Worm (Caenorhabditis elegans) whole organism, L1 larva: ENCODE measurements around the gene sars-2.

Experiments used
- C04F5.9 ChIP-seq: sonication (generic microtip); optimal IDR thresholded peaks from 2 replicates; lab custom pipeline; 2016; ENCODE audit warnings: missing genetic modification characterization, missing compliant biosample characterization
- Y116A8C.19 ChIP-seq: sonication (generic microtip); optimal IDR thresholded peaks from 2 replicates; lab custom pipeline; 2016; ENCODE audit warnings: missing compliant biosample characterization, missing genetic modification characterization, borderline replicate concordance
- alr-1 ChIP-seq: fragments of 200-800 bp; sonication (Bioruptor generic); optimal IDR thresholded peaks from 2 replicates; lab custom pipeline; 2018; ENCODE audit warnings: borderline replicate concordance, mild to moderate bottlenecking, missing genetic modification characterization, missing compliant biosample characterization
- aly-2 ChIP-seq: fragments of 150-350 bp; optimal IDR thresholded peaks from 2 replicates; lab custom pipeline; 2014; ENCODE audit warnings: missing biosample characterization, missing genetic modification characterization
- ama-1 ChIP-seq: fragments of 150-350 bp; optimal IDR thresholded peaks from 2 replicates; lab custom pipeline; 2014
- blmp-1 ChIP-seq: fragments of 150-350 bp; optimal IDR thresholded peaks from 2 replicates; lab custom pipeline; 2014; ENCODE audit warnings: missing biosample characterization, missing genetic modification characterization
- ceh-63 ChIP-seq: fragments of 200-800 bp; sonication (Bioruptor generic); optimal IDR thresholded peaks from 2 replicates; lab custom pipeline; 2018; ENCODE audit warnings: mild to moderate bottlenecking, missing genetic modification characterization, missing compliant biosample characterization
- ceh-88 ChIP-seq: fragments of 200-800 bp; sonication (Bioruptor generic); IDR thresholded peaks from 2 replicates; pipeline ENCODE4 v1.3.6; 2022; ENCODE audit warnings: missing genetic modification characterization, missing compliant biosample characterization
- ceh-90 ChIP-seq: sonication (generic microtip); optimal IDR thresholded peaks from 2 replicates; lab custom pipeline; 2016; ENCODE audit warnings: missing genetic modification characterization, missing compliant biosample characterization
- efl-1 ChIP-seq, 4 experiments: fragments of 150-350 bp; optimal IDR thresholded peaks in 3 of 4; peaks in 1 of 4; 1 replicate in 1 of 4; 2 replicates in 3 of 4; lab custom pipeline; 2014; ENCODE audit warnings: missing biosample characterization in 2 of 4, missing genetic modification characterization in 2 of 4, missing genetic modification reagents in 2 of 4
- efl-3 ChIP-seq: fragments of 200-800 bp; sonication (Bioruptor generic); optimal IDR thresholded peaks from 2 replicates; lab custom pipeline; 2018; ENCODE audit warnings: mild to moderate bottlenecking, missing genetic modification characterization, missing compliant biosample characterization
- egl-13 ChIP-seq: sonication (generic microtip); optimal IDR thresholded peaks from 2 replicates; lab custom pipeline; 2016; ENCODE audit warnings: missing genotype, missing genetic modification reagents, missing genetic modification characterization, missing compliant biosample characterization
- egl-27 ChIP-seq, 2 experiments: fragments of 150-350 bp in 1 of 2; sonication (generic microtip); optimal IDR thresholded peaks; 3 replicates each; lab custom pipeline; 2017 to 2018; ENCODE audit warnings: missing biosample characterization in 2 of 2, missing genetic modification characterization in 2 of 2, missing genetic modification reagents in 2 of 2
- elt-2 ChIP-seq: sonication (generic microtip); optimal IDR thresholded peaks from 2 replicates; lab custom pipeline; 2016; ENCODE audit warnings: missing genetic modification characterization, mild to moderate bottlenecking, inconsistent platforms, missing compliant biosample characterization, missing genetic modification reagents
- ets-5 ChIP-seq: fragments of 200-800 bp; sonication (Bioruptor generic); IDR thresholded peaks from 2 replicates; pipeline ENCODE4 v1.3.6; 2022; ENCODE audit warnings: missing genetic modification characterization, missing compliant biosample characterization
- fos-1 ChIP-seq: fragments of 150-350 bp; optimal IDR thresholded peaks from 2 replicates; lab custom pipeline; 2014; ENCODE audit warnings: missing biosample characterization, missing genetic modification characterization
- grh-1 ChIP-seq: fragments of 200-800 bp; sonication (Bioruptor generic); IDR thresholded peaks from 2 replicates; pipeline ENCODE4 v1.3.6; 2022; ENCODE audit warnings: missing genetic modification reagents, missing genetic modification characterization, missing compliant biosample characterization
- hlh-4 ChIP-seq: sonication (generic microtip); optimal IDR thresholded peaks from 2 replicates; lab custom pipeline; 2016; ENCODE audit warnings: mild to moderate bottlenecking, missing genetic modification characterization, missing compliant biosample characterization
- jun-1 ChIP-seq: fragments of 150-350 bp; optimal IDR thresholded peaks from 2 replicates; lab custom pipeline; 2014; ENCODE audit warnings: missing biosample characterization, missing genetic modification reagents, missing genetic modification characterization
- lin-35 ChIP-seq, 2 experiments: fragments of 150-350 bp; optimal IDR thresholded peaks; 2 replicates each; lab custom pipeline; 2014; ENCODE audit warnings: missing biosample characterization in 2 of 2, missing genetic modification characterization in 2 of 2, missing genetic modification reagents in 2 of 2
- lin-39 ChIP-seq: fragments of 150-350 bp; optimal IDR thresholded peaks from 2 replicates; lab custom pipeline; 2014; ENCODE audit warnings: missing biosample characterization, missing genetic modification reagents, missing genetic modification characterization
- lir-3 ChIP-seq: sonication (generic microtip); optimal IDR thresholded peaks from 2 replicates; lab custom pipeline; 2016; ENCODE audit warnings: mild to moderate bottlenecking, missing genetic modification characterization, moderate library complexity, missing compliant biosample characterization; ENCODE audit not compliant: poor library complexity
- mab-9 ChIP-seq: fragments of 200-800 bp; sonication (Bioruptor generic); IDR thresholded peaks from 2 replicates; pipeline ENCODE4 v1.3.6; 2022; ENCODE audit warnings: missing genetic modification reagents, missing genetic modification characterization, missing compliant biosample characterization
- mdl-1 ChIP-seq, 2 experiments: fragments of 150-350 bp; optimal IDR thresholded peaks; 2 replicates each; lab custom pipeline; 2014 to 2017; ENCODE audit warnings: missing biosample characterization in 2 of 2, missing genetic modification characterization in 2 of 2, inconsistent platforms in 1 of 2
- mef-2 ChIP-seq: fragments of 150-350 bp; optimal IDR thresholded peaks from 2 replicates; lab custom pipeline; 2014; ENCODE audit warnings: missing biosample characterization, missing genetic modification characterization
- mep-1 ChIP-seq: fragments of 150-350 bp; optimal IDR thresholded peaks from 2 replicates; lab custom pipeline; 2014; ENCODE audit warnings: missing biosample characterization, missing genetic modification characterization
- nhr-11 ChIP-seq: fragments of 150-350 bp; optimal IDR thresholded peaks from 2 replicates; lab custom pipeline; 2014; ENCODE audit warnings: missing biosample characterization, missing genetic modification characterization
- nhr-12 ChIP-seq: sonication (generic microtip); optimal IDR thresholded peaks from 2 replicates; lab custom pipeline; 2017; ENCODE audit warnings: missing biosample characterization, missing genetic modification characterization
- nhr-237 ChIP-seq: fragments of 150-350 bp; optimal IDR thresholded peaks from 2 replicates; lab custom pipeline; 2014; ENCODE audit warnings: missing biosample characterization, missing genetic modification characterization
- nhr-28 ChIP-seq: fragments of 150-350 bp; optimal IDR thresholded peaks from 2 replicates; lab custom pipeline; 2014; ENCODE audit warnings: missing biosample characterization, missing genetic modification characterization
- nhr-76 ChIP-seq: sonication (generic microtip); optimal IDR thresholded peaks from 2 replicates; lab custom pipeline; 2017; ENCODE audit warnings: missing biosample characterization, missing genetic modification characterization
- nhr-85 ChIP-seq: sonication (generic microtip); peaks from one replicate; lab custom pipeline; 2016; ENCODE audit warnings: missing genetic modification characterization, inconsistent platforms, missing compliant biosample characterization
- rnt-1 ChIP-seq: sonication (generic microtip); optimal IDR thresholded peaks from 2 replicates; lab custom pipeline; 2016; ENCODE audit warnings: mild to moderate bottlenecking, missing genetic modification characterization, moderate library complexity, missing compliant biosample characterization
- skn-1 ChIP-seq: fragments of 150-350 bp; optimal IDR thresholded peaks from 2 replicates; lab custom pipeline; 2014; ENCODE audit warnings: missing biosample characterization, missing genetic modification characterization
- snu-23 ChIP-seq: sonication (generic microtip); optimal IDR thresholded peaks from 2 replicates; lab custom pipeline; 2016; ENCODE audit warnings: missing genetic modification characterization, missing compliant biosample characterization
- sptf-1 ChIP-seq: fragments of 150-350 bp; optimal IDR thresholded peaks from 2 replicates; lab custom pipeline; 2014; ENCODE audit warnings: missing biosample characterization, missing genetic modification characterization
- sup-37 ChIP-seq: fragments of 200-800 bp; sonication (Bioruptor generic); optimal IDR thresholded peaks from 2 replicates; lab custom pipeline; 2018; ENCODE audit warnings: mild to moderate bottlenecking, missing genetic modification characterization, missing compliant biosample characterization
- swsn-7 ChIP-seq: sonication (generic microtip); optimal IDR thresholded peaks from 2 replicates; lab custom pipeline; 2016; ENCODE audit warnings: missing genetic modification characterization, missing compliant biosample characterization
- tbx-2 ChIP-seq: sonication (generic microtip); optimal IDR thresholded peaks from 2 replicates; lab custom pipeline; 2016; ENCODE audit warnings: missing genetic modification characterization, missing compliant biosample characterization
- tlp-1 ChIP-seq: fragments of 150-350 bp; optimal IDR thresholded peaks from 2 replicates; lab custom pipeline; 2014; ENCODE audit warnings: missing biosample characterization, missing genetic modification characterization
- unc-30 ChIP-seq: sonication (generic microtip); optimal IDR thresholded peaks from 2 replicates; lab custom pipeline; 2017; ENCODE audit warnings: missing biosample characterization, missing genetic modification characterization
- unc-86 ChIP-seq: sonication (generic microtip); optimal IDR thresholded peaks from 2 replicates; lab custom pipeline; 2016; ENCODE audit warnings: missing genetic modification characterization, missing compliant biosample characterization
- xbp-1 ChIP-seq: sonication (generic microtip); optimal IDR thresholded peaks from 2 replicates; lab custom pipeline; 2016; ENCODE audit warnings: missing genetic modification characterization, missing compliant biosample characterization
- zip-4 ChIP-seq: fragments of 200-800 bp; sonication (Bioruptor generic); optimal IDR thresholded peaks from 2 replicates; lab custom pipeline; 2018; ENCODE audit warnings: mild to moderate bottlenecking, missing genetic modification characterization, moderate library complexity, missing compliant biosample characterization
- ztf-11 ChIP-seq, 2 experiments: sonication (generic microtip); optimal IDR thresholded peaks; 2 replicates each; lab custom pipeline; 2016 to 2017; ENCODE audit warnings: missing genetic modification characterization in 2 of 2, missing biosample characterization in 1 of 2, missing compliant biosample characterization in 1 of 2

sars-2 gene

DNA sequence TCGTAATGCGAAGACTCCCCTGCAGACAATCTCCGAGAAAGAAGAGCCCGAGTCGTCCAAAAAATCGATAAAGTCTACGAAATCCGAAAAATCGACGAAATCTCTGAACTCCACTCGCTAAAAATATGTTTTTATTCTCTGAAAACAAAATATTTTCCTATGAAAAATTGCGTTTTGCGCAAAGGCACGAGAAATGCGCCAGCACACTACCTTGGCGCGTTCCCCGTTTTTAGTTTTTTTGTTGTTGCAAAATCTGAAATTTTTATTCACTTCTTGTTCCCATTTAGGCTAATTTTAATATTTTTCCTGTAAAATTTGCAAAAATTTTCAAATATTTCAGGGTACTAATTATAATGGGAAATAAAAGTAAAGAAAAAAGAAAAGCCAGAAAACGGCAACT is 3.1 kb downstream of the sars-2 start, which contains the start of gene F55F10.1 (continued):
- no peak for TF ChIP-seq tlp-1 (tag; lab: Kevin White, UChicago)
- TF ChIP-seq C04F5.9 (tag; lab: Kevin White, UChicago): peak; percentile 20
- TF ChIP-seq sptf-1 (tag; lab: Kevin White, UChicago): no peak
- peak; percentile 25 for TF ChIP-seq elt-2 (tag; lab: Kevin White, UChicago)
- TF ChIP-seq egl-13: peak; percentile 17
- TF ChIP-seq ceh-90 (tag; lab: Kevin White, UChicago): peak; percentile 29
- peak; percentile 12 for TF ChIP-seq nhr-237 (tag; lab: Kevin White, UChicago)
- peak; percentile 77 to 87 for TF ChIP-seq efl-1 (optimal IDR thresholded peaks at IDR 0.05; lab: Kevin White, UChicago)
- peak; percentile 85 to 98 for TF ChIP-seq efl-1 (GFP tag; optimal IDR thresholded peaks at IDR 0.05 in 1 of 2; lab: Kevin White, UChicago)
- no peak for TF ChIP-seq alr-1 (tag; lab: Kevin White, UChicago)
- TF ChIP-seq egl-27 (tag; optimal IDR thresholded peaks at IDR 0.05; lab: Kevin White, UChicago): no peak

ce11 chrIV:4369116-4369515 is 11.7 kb downstream of the sars-2 start:
- TF ChIP-seq fos-1 (tag; lab: Kevin White, UChicago): no peak
- TF ChIP-seq mef-2 (tag; lab: Kevin White, UChicago): no peak
- TF ChIP-seq nhr-76: no peak
- no peak for TF ChIP-seq efl-3 (GFP tag; lab: Kevin White, UChicago)
- no peak for TF ChIP-seq ztf-11 (tag; optimal IDR thresholded peaks at IDR 0.05; lab: Kevin White, UChicago)
- no peak for TF ChIP-seq skn-1 (tag; lab: Kevin White, UChicago)
- TF ChIP-seq lir-3 (tag; lab: Kevin White, UChicago): no peak
- no peak for TF ChIP-seq tbx-2 (tag; lab: Kevin White, UChicago)
- TF ChIP-seq mab-9: no peak
- TF ChIP-seq ceh-90 (tag; lab: Kevin White, UChicago): no peak
- TF ChIP-seq sptf-1 (tag; lab: Kevin White, UChicago): no peak
- TF ChIP-seq elt-2 (tag; lab: Kevin White, UChicago): no peak
- no peak for TF ChIP-seq unc-30 (tag; lab: Kevin White, UChicago)
- no peak for TF ChIP-seq snu-23
- TF ChIP-seq ceh-88 (GFP tag; lab: Robert Waterston, UW): no peak
- TF ChIP-seq mep-1 (tag; lab: Kevin White, UChicago): no peak
- no peak for TF ChIP-seq sup-37
- no peak for TF ChIP-seq blmp-1 (tag; lab: Kevin White, UChicago)
- no peak for TF ChIP-seq rnt-1
- TF ChIP-seq unc-86 (tag; lab: Kevin White, UChicago): no peak

- TF ChIP-seq zip-4 (GFP tag; lab: Kevin White, UChicago) (no peak), elt-2 (tag; lab: Kevin White, UChicago) (peak; percentile 40)
These were observed 28.9 kb downstream of the sars-2 start, which contains the start of gene tald-1 for ce11 chrIV:4386351-4386750. tald-1 (plus strand) TSS chrIV:4386651.

DNA sequence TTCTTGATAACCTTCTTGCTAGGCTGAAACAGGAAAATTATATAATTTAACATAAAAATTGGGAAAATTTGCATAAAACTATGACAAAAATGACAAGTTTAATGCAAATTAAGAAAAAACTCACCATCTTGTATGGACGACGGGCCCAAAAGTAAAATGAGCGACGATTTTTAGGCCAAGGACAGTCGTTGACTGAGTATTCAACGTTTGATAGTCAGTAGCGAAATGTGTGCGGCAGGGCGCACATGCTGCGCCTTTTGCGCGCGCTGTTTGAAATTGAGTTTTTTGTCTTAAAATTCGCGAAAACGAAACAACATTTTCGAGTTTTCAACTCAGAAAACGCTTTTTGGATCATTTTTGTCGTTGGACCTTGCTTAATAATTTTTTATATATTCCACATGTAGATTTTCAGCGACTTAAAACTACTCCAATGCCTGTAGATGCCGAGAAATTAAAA is 33.0 kb downstream of the sars-2 start, which contains the start of the genes rpl-7A and set-21:
TSS of gene rpl-7A (minus strand) at position 153 of the 457 bp plus-strand sequence.
TSS of gene set-21 (plus strand) at position 407 of the 457 bp plus-strand sequence.
- TF ChIP-seq ama-1 (no peak), sptf-1 (tag; lab: Kevin White, UChicago) (no peak), swsn-7 (tag; lab: Kevin White, UChicago) (peak; percentile 95), nhr-12 (no peak), lin-39 (tag; lab: Kevin White, UChicago) (peak; percentile 26), mep-1 (tag; lab: Kevin White, UChicago) (peak; percentile 87), Y116A8C.19 (tag; lab: Kevin White, UChicago) (no peak), snu-23 (peak; percentile 98), ztf-11 (tag; optimal IDR thresholded peaks at IDR 0.05; lab: Kevin White, UChicago) (peak in 1 of 2 experiments; percentile 92), C04F5.9 (tag; lab: Kevin White, UChicago) (peak; percentile 90), nhr-11 (tag; lab: Kevin White, UChicago) (peak; percentile 65), ets-5 (GFP tag; lab: Robert Waterston, UW) (no peak), mdl-1 (tag; optimal IDR thresholded peaks at IDR 0.05; lab: Kevin White, UChicago) (peak in 1 of 2 experiments; percentile 67), lin-35 (GFP tag; optimal IDR thresholded peaks at IDR 0.05; lab: Kevin White, UChicago) (peak; percentile 94 to 97), grh-1 (GFP tag; lab: Robert Waterston, UW) (peak; percentile 99), hlh-4 (tag; lab: Kevin White, UChicago) (no peak), nhr-85 (tag; lab: Kevin White, UChicago) (peak; percentile 98), ceh-63 (GFP tag; lab: Kevin White, UChicago) (peak; percentile 26), nhr-28 (no peak), sup-37 (peak; percentile 83), jun-1 (tag; lab: Kevin White, UChicago) (peak; percentile 82), efl-1 (optimal IDR thresholded peaks at IDR 0.05; lab: Kevin White, UChicago) (peak; percentile 94 to 98), efl-1 (GFP tag; optimal IDR thresholded peaks at IDR 0.05 in 1 of 2; lab: Kevin White, UChicago) (peak; percentile 93 to 100), xbp-1 (tag; lab: Kevin White, UChicago) (peak; percentile 97), unc-86 (tag; lab: Kevin White, UChicago) (peak; percentile 95), aly-2 (peak; percentile 85)
